Worm (Caenorhabditis elegans): ENCODE results near the gene F42G4.7.

DNA sequence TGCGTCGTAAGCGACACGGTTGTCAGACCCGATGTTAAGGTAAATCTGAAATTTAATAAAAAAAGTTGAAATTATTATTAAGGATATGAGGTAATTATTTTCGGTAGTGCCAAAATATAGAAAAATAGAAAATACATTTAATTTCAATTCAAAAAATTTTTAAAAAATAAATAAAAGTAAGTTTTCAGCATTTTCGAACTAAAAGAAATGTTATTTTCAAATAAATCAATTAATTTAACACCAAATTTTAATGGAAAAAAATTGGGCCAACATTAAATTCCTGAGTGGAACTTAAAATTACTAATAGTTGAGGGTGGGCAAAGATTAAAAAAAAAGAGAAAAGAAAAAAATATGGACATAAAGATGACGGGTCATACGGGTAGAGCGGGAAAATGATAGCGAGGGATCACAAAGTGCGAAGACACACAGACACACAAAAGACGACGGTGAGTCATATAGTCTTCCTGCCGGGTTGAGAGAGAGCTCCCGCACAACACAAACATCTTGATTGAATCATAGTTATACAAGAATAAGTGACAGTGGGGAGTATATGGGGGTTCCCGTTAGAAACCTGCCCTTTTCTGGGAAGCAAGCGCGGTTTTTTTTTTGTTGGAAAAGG is 21.2 kb downstream of the F42G4.7 start, which contains the start of gene max-2:
- TF ChIP-seq dpl-1 (GFP tag; optimal IDR thresholded peaks at IDR 0.05) (no peak), set-16 (GFP tag; IDR thresholded peaks at IDR 0.05) (no peak), fos-1 (tag; optimal IDR thresholded peaks at IDR 0.05) (no peak), hif-1 (tag; optimal IDR thresholded peaks at IDR 0.05) (no peak), jun-1 (tag; optimal IDR thresholded peaks at IDR 0.05) (no peak), madf-9 (GFP tag; conservative IDR thresholded peaks at IDR 0.05) (no peak), nhr-237 (tag; optimal IDR thresholded peaks at IDR 0.05) (no peak), unc-62 (GFP tag; optimal IDR thresholded peaks at IDR 0.05 in 1 of 2) (no peak), unc-62 (tag; optimal IDR thresholded peaks at IDR 0.05) (no peak), ceh-82 (tag; optimal IDR thresholded peaks at IDR 0.05) (no peak), hmg-1.1 (GFP tag; IDR thresholded peaks at IDR 0.05) (no peak), lin-39 (tag; optimal IDR thresholded peaks at IDR 0.05) (no peak), lin-29 (GFP tag; IDR thresholded peaks at IDR 0.05) (no peak), nhr-25 (tag; optimal IDR thresholded peaks at IDR 0.05; ENCODE audit: borderline replicate concordance, insufficient read depth) (no peak)
